Worm (Caenorhabditis elegans): ENCODE measurements around the gene K10H10.12.

The K10H10.12 gene

DNA sequence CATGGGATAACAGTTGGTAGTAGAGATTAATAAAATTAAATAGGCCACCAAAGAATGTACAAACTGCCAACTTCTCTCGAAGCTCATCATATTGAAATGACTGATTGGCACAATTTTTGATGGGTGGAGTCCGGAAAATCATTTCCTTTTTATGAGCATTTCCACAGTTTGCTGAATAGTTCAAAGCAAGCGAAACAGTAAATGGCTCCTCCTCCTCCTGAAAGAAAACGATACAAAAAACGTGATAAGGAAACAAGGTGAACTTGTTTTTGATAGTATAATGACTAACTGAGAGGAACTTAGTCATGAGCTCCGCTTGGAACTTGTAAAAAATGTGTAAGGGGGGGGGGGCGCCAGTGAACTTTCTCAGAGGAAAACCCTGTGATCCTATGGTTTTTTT, 8.9 kb upstream of the K10H10.12 start, which contains the start of gene K10H10.9 (continued):
- no peak for TF ChIP-seq rbr-2 (tag; optimal IDR thresholded peaks at IDR 0.05)
- no peak for TF ChIP-seq lin-15B (tag; optimal IDR thresholded peaks at IDR 0.05)
- no peak for TF ChIP-seq aha-1 (tag)
- no peak for TF ChIP-seq lin-13 (GFP tag; optimal IDR thresholded peaks at IDR 0.05)

DNA sequence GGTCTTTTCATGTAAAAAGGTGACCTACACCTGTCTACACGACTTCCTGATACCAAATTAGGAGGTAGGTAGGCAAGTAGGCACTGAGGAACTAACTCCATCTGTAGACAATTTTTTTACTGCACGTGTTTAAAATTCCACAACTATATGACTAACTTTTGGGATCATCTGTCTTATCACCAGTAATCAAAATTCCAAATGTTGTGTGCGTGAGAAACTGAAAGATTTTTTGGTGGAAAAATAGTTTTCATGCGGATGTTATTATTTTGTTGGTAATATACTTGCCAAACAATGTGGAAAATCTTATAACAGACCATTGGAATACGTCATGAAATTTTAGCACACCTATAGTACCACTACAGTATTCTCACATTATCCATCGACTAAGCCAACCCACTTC, 5.0 kb upstream of the K10H10.12 start, which contains the start of gene K10H10.13:
Gene K10H10.13, minus strand, starts transcription at position 101 of the 400 bp plus-strand sequence.
- TF ChIP-seq F49E8.2 (tag; optimal IDR thresholded peaks at IDR 0.05; ENCODE audit: borderline replicate concordance) = no peak
- no peak for TF ChIP-seq hif-1 (tag; optimal IDR thresholded peaks at IDR 0.05)
- no peak for TF ChIP-seq rbr-2 (tag; optimal IDR thresholded peaks at IDR 0.05)
- TF ChIP-seq mxl-3 (GFP tag; optimal IDR thresholded peaks at IDR 0.05) = no peak
- no peak for TF ChIP-seq Y105C5A.15 (GFP tag; IDR thresholded peaks at IDR 0.05)
- no peak for TF ChIP-seq F44E2.7 (GFP tag; IDR thresholded peaks at IDR 0.05)
- no peak for TF ChIP-seq fos-1 (tag; optimal IDR thresholded peaks at IDR 0.05)
- TF ChIP-seq lin-39 (tag; optimal IDR thresholded peaks at IDR 0.05) = no peak
- TF ChIP-seq lim-7 (GFP tag; IDR thresholded peaks at IDR 0.05) = no peak
- TF ChIP-seq egl-43 (GFP tag; IDR thresholded peaks at IDR 0.05) = no peak
- TF ChIP-seq aha-1 (tag) = no peak
- no peak for TF ChIP-seq nhr-10 (tag; optimal IDR thresholded peaks at IDR 0.05)
- TF ChIP-seq dmd-6 (GFP tag; IDR thresholded peaks at IDR 0.05) = no peak

DNA sequence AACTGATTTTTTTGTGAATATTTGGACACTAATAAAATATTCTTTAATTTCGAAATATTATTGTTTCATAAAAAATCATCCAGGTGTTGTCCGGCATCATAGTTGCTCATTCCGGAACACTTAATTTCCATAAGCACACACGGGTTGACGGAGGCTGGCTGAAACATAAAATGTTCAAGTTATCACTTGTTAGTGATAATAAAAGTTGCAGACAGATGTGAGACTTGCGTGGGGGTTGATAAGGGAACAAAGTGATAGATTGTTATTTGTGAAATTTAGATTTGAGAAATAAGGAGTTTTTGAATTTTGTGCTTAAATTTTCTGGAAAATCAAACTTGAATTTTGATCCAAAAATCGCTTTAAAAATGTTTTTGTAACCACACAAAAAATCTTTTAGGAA, 4.0 kb upstream of the K10H10.12 start:
- no peak for TF ChIP-seq lin-1 (GFP tag; IDR thresholded peaks at IDR 0.05)
- peak; percentile 15 for TF ChIP-seq dve-1 (tag; optimal IDR thresholded peaks at IDR 0.05; ENCODE audit: insufficient read depth)
- no peak for TF ChIP-seq nhr-41 (GFP tag; IDR thresholded peaks at IDR 0.05)
- no peak for TF ChIP-seq fkh-10 (GFP tag; optimal IDR thresholded peaks at IDR 0.05)
- TF ChIP-seq mxl-3 (GFP tag; optimal IDR thresholded peaks at IDR 0.05) = no peak
- no peak for TF ChIP-seq nhr-237 (tag; optimal IDR thresholded peaks at IDR 0.05)
- TF ChIP-seq Y105C5A.15 (GFP tag; IDR thresholded peaks at IDR 0.05) = no peak
- peak; percentile 62 for TF ChIP-seq pqm-1 (tag; optimal IDR thresholded peaks at IDR 0.05)
- TF ChIP-seq set-16 (GFP tag; IDR thresholded peaks at IDR 0.05) = no peak

DNA sequence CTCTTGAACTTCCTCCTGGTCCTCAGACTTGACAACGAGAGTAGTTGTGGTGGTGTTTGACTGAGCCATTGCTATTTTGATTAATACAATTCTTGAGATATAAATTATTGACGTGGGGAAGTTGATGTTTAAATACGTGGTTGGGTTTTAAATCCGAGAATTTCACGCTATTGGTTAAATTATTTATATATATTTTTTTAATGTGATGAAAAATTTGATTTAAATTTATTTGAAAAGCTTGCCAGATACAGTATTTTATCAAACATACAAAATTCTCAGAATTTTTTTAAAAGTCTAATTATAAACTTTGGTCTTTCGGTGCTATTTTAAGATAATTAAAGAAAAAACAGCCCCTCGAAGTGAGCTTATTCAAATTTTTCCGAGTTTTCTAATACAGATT, 1.4 kb upstream of the K10H10.12 start, which contains the start of the genes K10H10.7 and K10H10.10:
Gene K10H10.7, minus strand, starts transcription at position 101 of the 400 bp plus-strand sequence.
Gene K10H10.10, plus strand, starts transcription at position 204 of the 400 bp plus-strand sequence.
- TF ChIP-seq F26F4.8 (GFP tag; conservative IDR thresholded peaks at IDR 0.05) (no peak), ces-1 (GFP tag; optimal IDR thresholded peaks at IDR 0.05) (no peak), ZK546.5 (tag; optimal IDR thresholded peaks at IDR 0.05) (no peak), pha-4 (GFP tag; IDR thresholded peaks at IDR 0.05) (no peak), pha-4 (tag; optimal IDR thresholded peaks at IDR 0.05) (no peak), dpl-1 (GFP tag; optimal IDR thresholded peaks at IDR 0.05) (no peak), lin-29 (GFP tag; IDR thresholded peaks at IDR 0.05) (no peak), zip-11 (GFP tag; IDR thresholded peaks at IDR 0.05) (no peak), daf-19 (GFP tag; conservative IDR thresholded peaks at IDR 0.05) (no peak), ceh-20 (GFP tag; IDR thresholded peaks at IDR 0.05) (no peak), T20F7.1 (GFP tag; optimal IDR thresholded peaks at IDR 0.05) (no peak), jun-1 (tag; optimal IDR thresholded peaks at IDR 0.05) (no peak), cey-2 (tag; optimal IDR thresholded peaks at IDR 0.05; ENCODE audit: borderline replicate concordance, insufficient read depth) (no peak), nhr-77 (tag; optimal IDR thresholded peaks at IDR 0.05) (no peak), zag-1 (tag; optimal IDR thresholded peaks at IDR 0.05) (no peak), mdt-29 (GFP tag; IDR thresholded peaks at IDR 0.05) (no peak), skn-1 (tag; optimal IDR thresholded peaks at IDR 0.05) (no peak)
